Worm (Caenorhabditis elegans): ENCODE measurements around the gene wrt-4.

ce11 chrX:15718325-15718724 lies 38.7 kb downstream of the wrt-4 start, which contains the start of gene ZK662.6:
- no peak for TF ChIP-seq ama-1 (optimal IDR thresholded peaks at IDR 0.05)
- TF ChIP-seq F13C5.2 (tag; optimal IDR thresholded peaks at IDR 0.05): no peak
- TF ChIP-seq aly-1 (tag; optimal IDR thresholded peaks at IDR 0.05): no peak
- no peak for TF ChIP-seq B0310.2 (tag; optimal IDR thresholded peaks at IDR 0.05)
- TF ChIP-seq hmbx-1 (tag; optimal IDR thresholded peaks at IDR 0.05): no peak
- no peak for TF ChIP-seq tbx-11 (GFP tag; IDR thresholded peaks at IDR 0.05)
- TF ChIP-seq ets-7 (tag; optimal IDR thresholded peaks at IDR 0.05): no peak
- TF ChIP-seq flt-1 (GFP tag; IDR thresholded peaks at IDR 0.05): no peak
- TF ChIP-seq ceh-36 (tag; optimal IDR thresholded peaks at IDR 0.05): no peak
- no peak for TF ChIP-seq hnd-1 (tag; optimal IDR thresholded peaks at IDR 0.05)
- TF ChIP-seq tbx-37 (GFP tag; conservative IDR thresholded peaks at IDR 0.05): no peak
- no peak for TF ChIP-seq scrt-1 (GFP tag; IDR thresholded peaks at IDR 0.05)
